Comparison of ENCODE assay signal across 4 fruit fly cellular contexts in the genomic region with DNA sequence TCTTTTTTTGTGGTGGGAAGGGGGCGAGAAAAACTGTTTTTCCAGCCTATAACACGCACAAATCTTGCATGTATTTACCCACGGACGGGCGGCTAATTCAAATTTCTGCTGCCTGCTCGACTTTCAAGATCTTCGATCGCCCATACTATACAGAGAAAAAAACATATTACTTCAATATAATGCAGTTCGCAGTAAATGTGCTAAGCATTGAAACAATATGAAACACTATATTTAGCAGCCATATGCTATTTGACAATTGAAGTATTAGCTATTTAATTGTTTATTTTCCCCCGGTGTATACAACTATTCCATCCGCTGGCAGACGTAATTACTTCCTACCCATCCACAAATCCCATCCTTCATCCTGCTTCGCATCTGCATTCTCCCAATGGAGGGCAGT.
TF ChIP-seq lines count a peak whose summit lies in the region.

No protein-coding gene starts in this region.

- TF ChIP-seq CTCF in whole organism, embryonic (GFP tag; optimal IDR thresholded peaks at IDR 0.05; lab: Kevin White, UChicago), result no peak

TF ChIP-seq in whole organism, embryonic, 481 proteins besides CTCF, POLR2A, EP300 and RAD21:
- no peak for TF ChIP-seq CG11723 (GFP tag; optimal IDR thresholded peaks at IDR 0.05; lab: Kevin White, UChicago)
- 0 out of 2 replicates have a peak, but pooled peaks have one; percentile 41 for TF ChIP-seq Drgx (GFP tag; IDR thresholded peaks at IDR 0.05; lab: Robert Waterston, UW)

TF ChIP-seq in whole organism, prepupa, 60 proteins besides CTCF, POLR2A, EP300 and RAD21 (continues in another document):
- TF ChIP-seq svp (GFP tag; lab: Kevin White, UChicago) (peak; percentile 61), Ets96B (tag; optimal IDR thresholded peaks at IDR 0.05; lab: Kevin White, UChicago) (peak; percentile 16), CG16779 (tag; optimal IDR thresholded peaks at IDR 0.05; lab: Kevin White, UChicago) (no peak), CG6276 (GFP tag; optimal IDR thresholded peaks at IDR 0.05; lab: Kevin White, UChicago) (no peak), pdm3 (GFP tag; optimal IDR thresholded peaks at IDR 0.05; lab: Kevin White, UChicago) (peak; percentile 31), CG7368 (GFP tag; optimal IDR thresholded peaks at IDR 0.05; lab: Kevin White, UChicago) (no peak), lz (GFP tag; optimal IDR thresholded peaks at IDR 0.05; lab: Kevin White, UChicago) (peak; percentile 18), CG4318 (GFP tag; optimal IDR thresholded peaks at IDR 0.05; lab: Kevin White, UChicago) (peak; percentile 11), esn (GFP tag; optimal IDR thresholded peaks at IDR 0.05; lab: Kevin White, UChicago) (peak; percentile 38), CG11762 (GFP tag; optimal IDR thresholded peaks at IDR 0.05; lab: Kevin White, UChicago; ENCODE audit: insufficient read depth) (no peak), cyc (GFP tag; optimal IDR thresholded peaks at IDR 0.05; lab: Kevin White, UChicago) (peak; percentile 22), achi (GFP tag; optimal IDR thresholded peaks at IDR 0.05; lab: Kevin White, UChicago) (peak; percentile 50), Ets21C (GFP tag; optimal IDR thresholded peaks at IDR 0.05; lab: Kevin White, UChicago) (no peak), CG3919 (GFP tag; optimal IDR thresholded peaks at IDR 0.05; lab: Kevin White, UChicago) (peak; percentile 52), Sox14 (GFP tag; optimal IDR thresholded peaks at IDR 0.05; lab: Kevin White, UChicago) (peak; percentile 34), CG8319 (GFP tag; optimal IDR thresholded peaks at IDR 0.05; lab: Kevin White, UChicago) (no peak), Eip78C (GFP tag; lab: Kevin White, UChicago) (peak; percentile 39), Gug (GFP tag; IDR thresholded peaks at IDR 0.05; lab: Robert Waterston, UW) (no peak), salr (GFP tag; optimal IDR thresholded peaks at IDR 0.05; lab: Kevin White, UChicago) (peak in 1 of 2 experiments; percentile 30), Sox15 (GFP tag; optimal IDR thresholded peaks at IDR 0.05; lab: Kevin White, UChicago) (no peak), eg (GFP tag; IDR thresholded peaks at IDR 0.05; lab: Robert Waterston, UW) (no peak), Sox102F (GFP tag; optimal IDR thresholded peaks at IDR 0.05; lab: Kevin White, UChicago) (no peak), CG10631 (GFP tag; optimal IDR thresholded peaks at IDR 0.05; lab: Kevin White, UChicago) (peak; percentile 29), Eip75B (GFP tag; optimal IDR thresholded peaks at IDR 0.05; lab: Kevin White, UChicago) (peak; percentile 31), CG8119 (GFP tag; IDR thresholded peaks at IDR 0.05; lab: Robert Waterston, UW) (peak; percentile 37; the same call in 1 of the 3 replicates), CG8632 (GFP tag; optimal IDR thresholded peaks at IDR 0.05; lab: Kevin White, UChicago) (no peak), Smox (GFP tag; optimal IDR thresholded peaks at IDR 0.05; lab: Kevin White, UChicago) (no peak), Met (GFP tag; optimal IDR thresholded peaks at IDR 0.05; lab: Kevin White, UChicago) (peak; percentile 39)

TF ChIP-seq in whole organism, pupa, 21 proteins besides CTCF, POLR2A, EP300 and RAD21:
- TF ChIP-seq CG32121 (GFP tag; IDR thresholded peaks at IDR 0.05; lab: Robert Waterston, UW) (no peak), CG8159 (tag; optimal IDR thresholded peaks at IDR 0.05; lab: Kevin White, UChicago) (no peak), Ets98B (GFP tag; IDR thresholded peaks at IDR 0.05; lab: Robert Waterston, UW) (peak; percentile 17; the same call in 1 of the 2 replicates), fd96Ca (GFP tag; IDR thresholded peaks at IDR 0.05; lab: Robert Waterston, UW) (no peak), CG15710 (tag; optimal IDR thresholded peaks at IDR 0.05; lab: Kevin White, UChicago) (no peak), CG14655 (GFP tag; optimal IDR thresholded peaks at IDR 0.05; lab: Kevin White, UChicago) (peak; percentile 71), CG9948 (tag; optimal IDR thresholded peaks at IDR 0.05; lab: Kevin White, UChicago) (peak; percentile 27), Snoo (tag; optimal IDR thresholded peaks at IDR 0.05; lab: Kevin White, UChicago) (no peak), rn (GFP tag; IDR thresholded peaks at IDR 0.05; lab: Robert Waterston, UW) (no peak), D1 (tag; optimal IDR thresholded peaks at IDR 0.05; lab: Kevin White, UChicago) (no peak), gl (tag; optimal IDR thresholded peaks at IDR 0.05; lab: Kevin White, UChicago) (no peak), CG13204 (GFP tag; optimal IDR thresholded peaks at IDR 0.05; lab: Kevin White, UChicago) (no peak), CG12605 (GFP tag; IDR thresholded peaks at IDR 0.05; lab: Robert Waterston, UW) (no peak), EcR (GFP tag; optimal IDR thresholded peaks at IDR 0.05; lab: Kevin White, UChicago) (no peak), CG17806 (tag; optimal IDR thresholded peaks at IDR 0.05; lab: Kevin White, UChicago) (peak; percentile 29), CG34367 (tag; optimal IDR thresholded peaks at IDR 0.05; lab: Kevin White, UChicago) (no peak), Pif1B (GFP tag; optimal IDR thresholded peaks at IDR 0.05; lab: Kevin White, UChicago) (no peak), CG4496 (GFP tag; IDR thresholded peaks at IDR 0.05; lab: Robert Waterston, UW) (peak; percentile 68; the same call in 2 of the 3 replicates), Pif1A (GFP tag; optimal IDR thresholded peaks at IDR 0.05; lab: Kevin White, UChicago) (no peak), CG10348 (GFP tag; IDR thresholded peaks at IDR 0.05; lab: Robert Waterston, UW) (no peak), CG8301 (tag; optimal IDR thresholded peaks at IDR 0.05; lab: Kevin White, UChicago) (peak; percentile 50)

TF ChIP-seq in whole organism, wandering third instar larva, 38 proteins besides CTCF, POLR2A, EP300 and RAD21:
- TF ChIP-seq h (GFP tag; optimal IDR thresholded peaks at IDR 0.05; lab: Kevin White, UChicago), result peak; percentile 37
- peak; percentile 30 for TF ChIP-seq Hnf4 (GFP tag; optimal IDR thresholded peaks at IDR 0.05; lab: Kevin White, UChicago)
- TF ChIP-seq foxo (GFP tag; optimal IDR thresholded peaks at IDR 0.05; lab: Kevin White, UChicago), result peak in 1 of 2 experiments; percentile 38
- TF ChIP-seq rgr (GFP tag; optimal IDR thresholded peaks at IDR 0.05; lab: Kevin White, UChicago), result peak; percentile 6
- TF ChIP-seq psq (GFP tag; optimal IDR thresholded peaks at IDR 0.05; lab: Kevin White, UChicago), result peak; percentile 9
- no peak for TF ChIP-seq woc (GFP tag; optimal IDR thresholded peaks at IDR 0.05; lab: Kevin White, UChicago)
- TF ChIP-seq HLH106 (tag; optimal IDR thresholded peaks at IDR 0.05; lab: Kevin White, UChicago), result no peak
- TF ChIP-seq ey (GFP tag; optimal IDR thresholded peaks at IDR 0.05; lab: Kevin White, UChicago), result peak; percentile 40
- TF ChIP-seq fru (GFP tag; optimal IDR thresholded peaks at IDR 0.05; lab: Kevin White, UChicago), result peak; percentile 37
